Worm (Caenorhabditis elegans) whole organism, L2 larva: ENCODE results near the gene dmsr-14.

Experiments used
- unc-62 ChIP-seq: fragments of 150-350 bp; optimal IDR thresholded peaks from 2 replicates; lab custom pipeline; 2014; ENCODE audit warnings: missing biosample characterization, missing genetic modification reagents, missing genetic modification characterization
- zag-1 ChIP-seq: fragments of 150-350 bp; optimal IDR thresholded peaks from 2 replicates; lab custom pipeline; 2014; ENCODE audit warnings: missing biosample characterization, missing genetic modification characterization

DNA sequence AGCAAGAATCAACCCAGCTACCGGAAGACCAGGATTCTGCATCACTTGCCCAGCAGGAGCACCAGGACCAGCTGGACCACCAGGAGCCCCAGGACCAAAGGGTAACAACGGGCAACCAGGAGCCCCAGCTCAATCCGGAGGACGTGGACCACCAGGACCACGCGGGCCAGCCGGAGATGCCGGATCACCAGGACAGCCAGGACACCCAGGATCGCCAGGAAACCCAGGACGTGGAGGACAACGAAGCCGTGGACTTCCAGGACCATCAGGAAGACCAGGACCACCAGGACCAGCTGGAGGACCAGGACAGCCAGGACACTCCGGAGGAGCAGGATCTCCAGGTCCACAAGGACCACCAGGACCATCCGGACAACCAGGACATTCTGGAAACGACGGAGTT lies 14.5 kb upstream of the dmsr-14 start:
- no peak for TF ChIP-seq zag-1 (tag; lab: Kevin White, UChicago)
- TF ChIP-seq unc-62 (GFP tag; lab: Kevin White, UChicago), result no peak
